Fruit fly (Drosophila melanogaster) whole organism, embryonic: ENCODE results near the gene dlp.

Experiments used
- Adf1 ChIP-seq: fragments of 200-800 bp; sonication (Bioruptor generic); IDR thresholded peaks from 2 replicates; pipeline ENCODE4 v1.3.6; 2022; ENCODE audit warnings: missing biosample characterization, missing genetic modification characterization
- Bgb ChIP-seq: fragments of 200-800 bp; sonication (Bioruptor generic); IDR thresholded peaks from 2 replicates; pipeline ENCODE4 v1.3.6; 2022; ENCODE audit warnings: missing biosample characterization, missing genetic modification characterization; ENCODE audit not compliant: partially characterized antibody
- BtbVII ChIP-seq: fragments of 200-800 bp; sonication (Bioruptor generic); optimal IDR thresholded peaks from 3 replicates; lab custom pipeline; 2017; ENCODE audit warnings: missing biosample characterization, mild to moderate bottlenecking, missing genetic modification characterization
- CG10147 ChIP-seq: fragments of 200-800 bp; sonication (Bioruptor generic); optimal IDR thresholded peaks from 2 replicates; lab custom pipeline; 2019; ENCODE audit warnings: missing biosample characterization, mild to moderate bottlenecking, missing genetic modification characterization, moderate library complexity
- CG10366 ChIP-seq: fragments of 200-800 bp; sonication (Bioruptor generic); IDR thresholded peaks from 2 replicates; pipeline ENCODE4 v1.3.6; 2022; ENCODE audit warnings: missing biosample characterization, missing genetic modification characterization
- CG10979 ChIP-seq: fragments of 200-800 bp; sonication (Bioruptor generic); optimal IDR thresholded peaks from 2 replicates; lab custom pipeline; 2018; ENCODE audit warnings: missing biosample characterization, mild to moderate bottlenecking, missing genetic modification characterization, moderate library complexity
- CG11723 ChIP-seq: fragments of 200-800 bp; sonication (Bioruptor generic); optimal IDR thresholded peaks from 2 replicates; lab custom pipeline; 2017; ENCODE audit warnings: missing biosample characterization, mild to moderate bottlenecking, missing genetic modification characterization
- CG12299 ChIP-seq: fragments of 200-800 bp; sonication (Bioruptor generic); optimal IDR thresholded peaks from 2 replicates; lab custom pipeline; 2018; ENCODE audit warnings: missing biosample characterization, mild to moderate bottlenecking, missing genetic modification characterization
- CG12744 ChIP-seq: fragments of 200-800 bp; sonication (Bioruptor generic); optimal IDR thresholded peaks from 2 replicates; lab custom pipeline; 2016; ENCODE audit warnings: missing biosample characterization, missing genetic modification characterization
- CG14441 ChIP-seq: fragments of 200-800 bp; sonication (Bioruptor generic); IDR thresholded peaks from 2 replicates; pipeline ENCODE4 v1.3.6; 2022; ENCODE audit warnings: missing biosample characterization, missing genetic modification characterization
- CG15269 ChIP-seq: fragments of 200-800 bp; sonication (Bioruptor generic); optimal IDR thresholded peaks from 2 replicates; lab custom pipeline; 2018; ENCODE audit warnings: missing biosample characterization, mild to moderate bottlenecking, missing genetic modification characterization, moderate library complexity
- CG15479 ChIP-seq: fragments of 200-800 bp; sonication (Bioruptor generic); optimal IDR thresholded peaks from 3 replicates; lab custom pipeline; 2019; ENCODE audit warnings: missing biosample characterization, mild to moderate bottlenecking, missing genetic modification characterization, moderate library complexity
- CG2678 ChIP-seq: fragments of 200-800 bp; sonication (Bioruptor generic); optimal IDR thresholded peaks from 3 replicates; lab custom pipeline; 2019; ENCODE audit warnings: missing biosample characterization, mild to moderate bottlenecking, missing genetic modification characterization, moderate library complexity
- CG3281 ChIP-seq: fragments of 200-800 bp; sonication (Bioruptor generic); optimal IDR thresholded peaks from 3 replicates; lab custom pipeline; 2017; ENCODE audit warnings: missing biosample characterization, mild to moderate bottlenecking, missing genetic modification characterization
- CG34422 ChIP-seq: fragments of 200-800 bp; sonication (Bioruptor generic); IDR thresholded peaks from 3 replicates; pipeline ENCODE4 v1.3.6; 2022; ENCODE audit warnings: missing biosample characterization, missing genetic modification characterization
- CG4820 ChIP-seq: fragments of 200-800 bp; sonication (Bioruptor generic); optimal IDR thresholded peaks from 3 replicates; lab custom pipeline; 2016; ENCODE audit warnings: missing biosample characterization, missing genetic modification characterization
- CG5953 ChIP-seq: fragments of 200-800 bp; sonication (Bioruptor generic); IDR thresholded peaks from 2 replicates; pipeline ENCODE4 v1.3.6; 2022; ENCODE audit warnings: missing biosample characterization, missing genetic modification characterization
- CG6654 ChIP-seq: fragments of 200-800 bp; sonication (Bioruptor generic); optimal IDR thresholded peaks from 2 replicates; lab custom pipeline; 2017; ENCODE audit warnings: missing biosample characterization, mild to moderate bottlenecking, missing genetic modification characterization
- CG7556 ChIP-seq: fragments of 200-800 bp; sonication (Bioruptor generic); optimal IDR thresholded peaks from 2 replicates; lab custom pipeline; 2017; ENCODE audit warnings: missing biosample characterization, mild to moderate bottlenecking, missing genetic modification characterization
- CG9817 ChIP-seq: fragments of 200-800 bp; sonication (Bioruptor generic); optimal IDR thresholded peaks from 2 replicates; lab custom pipeline; 2018; ENCODE audit warnings: missing biosample characterization, mild to moderate bottlenecking, missing genetic modification characterization, moderate library complexity
- CHES-1-like ChIP-seq: fragments of 200-800 bp; sonication (Bioruptor generic); optimal IDR thresholded peaks from 2 replicates; lab custom pipeline; 2016; ENCODE audit warnings: missing biosample characterization, missing genetic modification characterization
- CoRest ChIP-seq: fragments of 200-800 bp; sonication (Bioruptor generic); optimal IDR thresholded peaks from 3 replicates; lab custom pipeline; 2018; ENCODE audit warnings: missing biosample characterization, mild to moderate bottlenecking, missing genetic modification characterization, moderate library complexity
- D19A ChIP-seq: fragments of 200-800 bp; optimal IDR thresholded peaks from 3 replicates; lab custom pipeline; 2019; ENCODE audit warnings: missing biosample characterization, mild to moderate bottlenecking, missing genetic modification characterization, moderate library complexity
- Elba2 ChIP-seq: fragments of 200-800 bp; sonication (Bioruptor generic); optimal IDR thresholded peaks from 3 replicates; lab custom pipeline; 2016; ENCODE audit warnings: missing biosample characterization, missing genetic modification characterization
- H2.0 ChIP-seq: fragments of 200-800 bp; sonication (Bioruptor generic); IDR thresholded peaks from 2 replicates; pipeline ENCODE4 v1.3.6; 2022; ENCODE audit warnings: missing biosample characterization, missing genetic modification characterization
- Myb ChIP-seq: fragments of 200-800 bp; sonication (Bioruptor generic); optimal IDR thresholded peaks from 2 replicates; lab custom pipeline; 2016; ENCODE audit warnings: missing biosample characterization, missing genetic modification characterization
- NK7.1 ChIP-seq: fragments of 200-800 bp; sonication (Bioruptor generic); optimal IDR thresholded peaks from 3 replicates; lab custom pipeline; 2016; ENCODE audit warnings: missing biosample characterization, missing genetic modification characterization
- Nf-YA ChIP-seq: fragments of 200-800 bp; sonication (Bioruptor generic); IDR thresholded peaks from 2 replicates; pipeline ENCODE4 v1.3.6; 2022; ENCODE audit warnings: missing biosample characterization, missing genetic modification characterization
- Nf-YB ChIP-seq: fragments of 200-800 bp; sonication (Bioruptor generic); optimal IDR thresholded peaks from 3 replicates; lab custom pipeline; 2019; ENCODE audit warnings: missing biosample characterization, mild to moderate bottlenecking, missing genetic modification characterization, moderate library complexity
- Sry-δ ChIP-seq: fragments of 200-800 bp; sonication (Bioruptor generic); optimal IDR thresholded peaks from 2 replicates; lab custom pipeline; 2016; ENCODE audit warnings: missing biosample characterization, missing genetic modification characterization
- Stat92E ChIP-seq, 3 experiments: fragments of >200 bp in 2 of 3; fragments of 200-800 bp in 1 of 3; sonication (Bioruptor generic) in 1 of 3; optimal IDR thresholded peaks; 2 replicates each; lab custom pipeline; 2017 to 2019; ENCODE audit warnings: missing biosample characterization in 3 of 3, missing genetic modification characterization in 3 of 3, mild to moderate bottlenecking in 1 of 3, moderate library complexity in 1 of 3
- ab ChIP-seq: fragments of 200-800 bp; sonication (Bioruptor generic); optimal IDR thresholded peaks from 2 replicates; lab custom pipeline; 2016; ENCODE audit warnings: missing biosample characterization, missing genetic modification characterization
- cato ChIP-seq: fragments of 200-800 bp; sonication (Bioruptor generic); optimal IDR thresholded peaks from 2 replicates; lab custom pipeline; 2016; ENCODE audit warnings: missing biosample characterization, missing genetic modification characterization, borderline replicate concordance
- dati ChIP-seq: fragments of 200-800 bp; sonication (Bioruptor generic); IDR thresholded peaks from 2 replicates; pipeline ENCODE4 v1.3.6; 2022; ENCODE audit warnings: missing biosample characterization, missing genetic modification characterization
- dm ChIP-seq: fragments of 200-800 bp; sonication (Bioruptor generic); optimal IDR thresholded peaks from 3 replicates; lab custom pipeline; 2016; ENCODE audit warnings: missing biosample characterization, missing genetic modification characterization
- en ChIP-seq: fragments of 200-800 bp; sonication (Bioruptor generic); optimal IDR thresholded peaks from 2 replicates; lab custom pipeline; 2016; ENCODE audit warnings: missing biosample characterization, missing genetic modification characterization
- esg ChIP-seq: fragments of 200-800 bp; sonication (Bioruptor generic); conservative IDR thresholded peaks from 2 replicates; pipeline ENCODE4 v1.3.6; 2022; ENCODE audit warnings: missing biosample characterization, missing genetic modification characterization
- exex ChIP-seq: fragments of 200-800 bp; sonication (Bioruptor generic); optimal IDR thresholded peaks from 4 replicates; lab custom pipeline; 2018; ENCODE audit warnings: missing biosample characterization, mild to moderate bottlenecking, missing genetic modification characterization, moderate library complexity
- fd96Cb ChIP-seq: fragments of 200-800 bp; sonication (Bioruptor generic); optimal IDR thresholded peaks from 2 replicates; lab custom pipeline; 2018; ENCODE audit warnings: missing biosample characterization, mild to moderate bottlenecking, missing genetic modification characterization, moderate library complexity
- gce ChIP-seq: fragments of 200-800 bp; sonication (Bioruptor generic); IDR thresholded peaks from 3 replicates; pipeline ENCODE4 v1.3.6; 2022; ENCODE audit warnings: missing biosample characterization, missing genetic modification characterization
- jigr1 ChIP-seq: fragments of 200-800 bp; sonication (Bioruptor generic); IDR thresholded peaks from 3 replicates; pipeline ENCODE4 v1.3.6; 2022; ENCODE audit warnings: missing biosample characterization, missing genetic modification characterization
- kay ChIP-seq: fragments of 200-800 bp; sonication (Bioruptor generic); optimal IDR thresholded peaks from 2 replicates; lab custom pipeline; 2016; ENCODE audit warnings: missing biosample characterization, missing genetic modification characterization
- lmd ChIP-seq: fragments of 200-800 bp; sonication (Bioruptor generic); IDR thresholded peaks from 2 replicates; pipeline ENCODE4 v1.3.6; 2022; ENCODE audit warnings: missing biosample characterization, missing genetic modification characterization
- pros ChIP-seq: fragments of 200-800 bp; sonication (Bioruptor generic); optimal IDR thresholded peaks from 3 replicates; lab custom pipeline; 2019; ENCODE audit warnings: missing biosample characterization, mild to moderate bottlenecking, missing genetic modification characterization, moderate library complexity
- pum ChIP-seq: fragments of 200-800 bp; sonication (Bioruptor generic); optimal IDR thresholded peaks from 2 replicates; lab custom pipeline; 2016; ENCODE audit warnings: missing biosample characterization, missing genetic modification characterization
- sens ChIP-seq: fragments of 200-800 bp; sonication (Bioruptor generic); peaks from one replicate; lab custom pipeline; 2016; ENCODE audit warnings: missing biosample characterization, missing genetic modification characterization
- sim ChIP-seq: fragments of 200-800 bp; sonication (Bioruptor generic); IDR thresholded peaks from 2 replicates; pipeline ENCODE4 v1.3.6; 2022; ENCODE audit warnings: missing biosample characterization, missing genetic modification characterization
- tio ChIP-seq: fragments of 200-800 bp; sonication (Bioruptor generic); optimal IDR thresholded peaks from 2 replicates; lab custom pipeline; 2017; ENCODE audit warnings: missing biosample characterization, missing genetic modification characterization, inconsistent platforms
- ttk ChIP-seq: fragments of 200-800 bp; sonication (Bioruptor generic); IDR thresholded peaks from 2 replicates; pipeline ENCODE4 v2.1.2; 2022; ENCODE audit warnings: missing biosample characterization, missing genetic modification characterization
- vnd ChIP-seq: fragments of 200-800 bp; sonication (Bioruptor generic); IDR thresholded peaks from 3 replicates; pipeline ENCODE4 v1.3.6; 2022; ENCODE audit warnings: missing biosample characterization, missing genetic modification characterization; ENCODE audit not compliant: partially characterized antibody
- z ChIP-seq: fragments of 200-800 bp; sonication (Bioruptor generic); IDR thresholded peaks from 3 replicates; pipeline ENCODE4 v1.3.6; 2022; ENCODE audit warnings: missing biosample characterization, missing genetic modification characterization

Gene dlp

dm6 chr3L:14652554-14652953 is 20.2 kb downstream of the dlp start (continued):
- TF ChIP-seq exex (no peak), cato (GFP tag; lab: Kevin White, UChicago) (peak; percentile 8), Adf1 (GFP tag; lab: Robert Waterston, UW) (no peak), vnd (no peak), kay (peak; percentile 57), CG3281 (GFP tag; lab: Kevin White, UChicago) (peak; percentile 39), CG12299 (tag; lab: Kevin White, UChicago) (peak; percentile 69), CG12744 (GFP tag; lab: Kevin White, UChicago) (peak; percentile 37), ab (GFP tag; lab: Kevin White, UChicago) (peak; percentile 20), BtbVII (GFP tag; lab: Kevin White, UChicago) (peak; percentile 57), CG7556 (GFP tag; lab: Kevin White, UChicago) (peak; percentile 75), CG10147 (GFP tag; lab: Kevin White, UChicago) (peak; percentile 63), esg (GFP tag; lab: Robert Waterston, UW) (peak; percentile 51), NK7.1 (no peak), CG4820 (GFP tag; lab: Kevin White, UChicago) (peak; percentile 79), tio (peak; percentile 66), Sry-δ (GFP tag; lab: Kevin White, UChicago) (peak; percentile 8), pros (GFP tag; lab: Kevin White, UChicago) (no peak), lmd (peak; percentile 60), ttk (GFP tag; lab: Robert Waterston, UW) (peak; percentile 56; the same call in 1 of the 2 replicates), CG2678 (tag; lab: Kevin White, UChicago) (peak; percentile 85), CG9817 (tag; lab: Kevin White, UChicago) (peak; percentile 5), dati (GFP tag; lab: Robert Waterston, UW) (peak; percentile 67), fd96Cb (tag; lab: Kevin White, UChicago) (peak; percentile 85), CG15479 (GFP tag; lab: Kevin White, UChicago) (no peak), en (GFP tag; lab: Kevin White, UChicago) (peak; percentile 35), CHES-1-like (GFP tag; lab: Kevin White, UChicago) (peak; percentile 65), Myb (no peak), CG10366 (GFP tag; lab: Robert Waterston, UW) (peak; percentile 65), gce (GFP tag; lab: Robert Waterston, UW) (0 out of 3 replicates have a peak, but pooled peaks have one; percentile 54), Elba2 (GFP tag; lab: Kevin White, UChicago) (no peak), CG6654 (peak; percentile 40), Stat92E (GFP tag; optimal IDR thresholded peaks at IDR 0.05; lab: Kevin White, UChicago) (peak in 1 of 3 experiments; percentile 75), Bgb (GFP tag; lab: Robert Waterston, UW) (no peak), sim (GFP tag; lab: Robert Waterston, UW) (peak; percentile 79; the same call in 1 of the 2 replicates), H2.0 (GFP tag; lab: Robert Waterston, UW) (peak; percentile 60), z (GFP tag; lab: Robert Waterston, UW) (no peak), Nf-YB (peak; percentile 72), D19A (tag; lab: Kevin White, UChicago) (peak; percentile 79), jigr1 (GFP tag; lab: Robert Waterston, UW) (no peak), dm (GFP tag; lab: Kevin White, UChicago) (peak; percentile 57), CG5953 (GFP tag; lab: Robert Waterston, UW) (peak; percentile 21; the same call in 1 of the 2 replicates), CG10979 (peak; percentile 95), CG15269 (tag; lab: Kevin White, UChicago) (peak; percentile 47), CG14441 (GFP tag; lab: Robert Waterston, UW) (no peak), CG34422 (GFP tag; lab: Robert Waterston, UW) (no peak), CoRest (tag; lab: Kevin White, UChicago) (peak; percentile 82), pum (GFP tag; lab: Kevin White, UChicago) (peak; percentile 66), Nf-YA (GFP tag; lab: Robert Waterston, UW) (no peak), CG11723 (GFP tag; lab: Kevin White, UChicago) (peak; percentile 67), sens (GFP tag; lab: Kevin White, UChicago) (peak; percentile 98)
